Worm (Caenorhabditis elegans) whole organism, mixed stage, embryonic: Measurements from ENCODE around the gene F59A1.18.

Experiments used
- bed-3 ChIP-seq: fragments of 200-800 bp; sonication (Bioruptor generic); optimal IDR thresholded peaks from 3 replicates; lab custom pipeline; 2018; ENCODE audit warnings: mild to moderate bottlenecking, missing genetic modification characterization, moderate library complexity, missing compliant biosample characterization
- blmp-1 ChIP-seq: fragments of 150-350 bp; optimal IDR thresholded peaks from 2 replicates; lab custom pipeline; 2014; ENCODE audit warnings: missing biosample characterization, missing genetic modification characterization
- ceh-39 ChIP-seq: fragments of 150-350 bp; optimal IDR thresholded peaks from 2 replicates; lab custom pipeline; 2014; ENCODE audit warnings: missing biosample characterization, missing genetic modification characterization
- ceh-83 ChIP-seq: fragments of 200-800 bp; sonication (Bioruptor generic); optimal IDR thresholded peaks from 2 replicates; lab custom pipeline; 2018; ENCODE audit warnings: mild to moderate bottlenecking, missing genetic modification characterization, missing compliant biosample characterization
- ces-1 ChIP-seq: fragments of 150-350 bp; optimal IDR thresholded peaks from 2 replicates; lab custom pipeline; 2014; ENCODE audit warnings: missing biosample characterization, missing genetic modification reagents, missing genetic modification characterization
- cnd-1 ChIP-seq: fragments of 200-800 bp; sonication (Bioruptor generic); optimal IDR thresholded peaks from 2 replicates; lab custom pipeline; 2018; ENCODE audit warnings: mild to moderate bottlenecking, missing genetic modification characterization, missing compliant biosample characterization
- elt-1 ChIP-seq: sonication (generic microtip); optimal IDR thresholded peaks from 2 replicates; lab custom pipeline; 2017; ENCODE audit warnings: missing genetic modification characterization, mild to moderate bottlenecking, missing compliant biosample characterization, antibody characterized with exemption, moderate library complexity, borderline replicate concordance; ENCODE audit not compliant: insufficient read depth
- elt-3 ChIP-seq: fragments of 150-350 bp; optimal IDR thresholded peaks from 2 replicates; lab custom pipeline; 2014; ENCODE audit warnings: missing biosample characterization, missing genetic modification characterization
- flh-1 ChIP-seq: fragments of 200-800 bp; sonication (Bioruptor generic); optimal IDR thresholded peaks from 2 replicates; lab custom pipeline; 2018; ENCODE audit warnings: mild to moderate bottlenecking, missing genetic modification characterization, moderate library complexity, missing compliant biosample characterization
- lin-13 ChIP-seq: fragments of 150-350 bp; optimal IDR thresholded peaks from 2 replicates; lab custom pipeline; 2014; ENCODE audit warnings: missing biosample characterization, missing genetic modification characterization
- lin-32 ChIP-seq: fragments of 200-800 bp; sonication (Bioruptor generic); optimal IDR thresholded peaks from 2 replicates; lab custom pipeline; 2018; ENCODE audit warnings: mild to moderate bottlenecking, missing genetic modification characterization, missing compliant biosample characterization
- lsy-2 ChIP-seq: fragments of 150-350 bp; optimal IDR thresholded peaks from 2 replicates; lab custom pipeline; 2014; ENCODE audit warnings: missing biosample characterization, missing genetic modification characterization
- mep-1 ChIP-seq: fragments of 150-350 bp; optimal IDR thresholded peaks from 2 replicates; lab custom pipeline; 2017; ENCODE audit warnings: missing biosample characterization, missing genetic modification reagents, missing genetic modification characterization, inconsistent platforms
- mls-2 ChIP-seq: sonication (generic microtip); optimal IDR thresholded peaks from 2 replicates; lab custom pipeline; 2016; ENCODE audit warnings: mild to moderate bottlenecking, missing genetic modification characterization, moderate library complexity, missing compliant biosample characterization
- nhr-12 ChIP-seq: fragments of 150-350 bp; optimal IDR thresholded peaks from 2 replicates; lab custom pipeline; 2014; ENCODE audit warnings: missing biosample characterization, missing genetic modification characterization
- nhr-2 ChIP-seq: fragments of 150-350 bp; optimal IDR thresholded peaks from 2 replicates; lab custom pipeline; 2014; ENCODE audit warnings: missing biosample characterization, missing genetic modification characterization
- nhr-237 ChIP-seq: fragments of 150-350 bp; optimal IDR thresholded peaks from 2 replicates; lab custom pipeline; 2014; ENCODE audit warnings: missing biosample characterization, missing genetic modification characterization
- nhr-28 ChIP-seq: fragments of 150-350 bp; optimal IDR thresholded peaks from 2 replicates; lab custom pipeline; 2014; ENCODE audit warnings: missing biosample characterization, missing genetic modification characterization
- pha-4 ChIP-seq: fragments of 150-350 bp; optimal IDR thresholded peaks from 2 replicates; lab custom pipeline; 2018; ENCODE audit warnings: missing biosample characterization, missing genetic modification reagents, missing genetic modification characterization
- sem-2 ChIP-seq: fragments of 200-800 bp; sonication (Bioruptor generic); optimal IDR thresholded peaks from 2 replicates; lab custom pipeline; 2018; ENCODE audit warnings: mild to moderate bottlenecking, missing genetic modification characterization, missing compliant biosample characterization
- sptf-1 ChIP-seq: sonication (generic microtip); optimal IDR thresholded peaks from 2 replicates; lab custom pipeline; 2017; ENCODE audit warnings: mild to moderate bottlenecking, missing genetic modification characterization, moderate library complexity, missing compliant biosample characterization
- tbx-8 ChIP-seq: fragments of 200-800 bp; sonication (Bioruptor generic); optimal IDR thresholded peaks from 2 replicates; lab custom pipeline; 2018; ENCODE audit warnings: mild to moderate bottlenecking, missing genetic modification characterization, moderate library complexity, missing compliant biosample characterization
- unc-120 ChIP-seq: sonication (generic microtip); optimal IDR thresholded peaks from 2 replicates; lab custom pipeline; 2017; ENCODE audit warnings: missing genetic modification characterization, missing compliant biosample characterization; ENCODE audit not compliant: poor library complexity, severe bottlenecking
- unc-39 ChIP-seq: fragments of 150-350 bp; optimal IDR thresholded peaks from 2 replicates; lab custom pipeline; 2014; ENCODE audit warnings: missing biosample characterization, missing genetic modification characterization
- unc-62 ChIP-seq: fragments of 150-350 bp; optimal IDR thresholded peaks from 2 replicates; lab custom pipeline; 2014; ENCODE audit warnings: missing biosample characterization, missing genetic modification reagents, missing genetic modification characterization
- zip-8 ChIP-seq: fragments of 150-350 bp; optimal IDR thresholded peaks from 2 replicates; lab custom pipeline; 2014; ENCODE audit warnings: missing biosample characterization, missing genetic modification characterization

Gene F59A1.18

ce11 chrV:17667676-17668075 is 19.1 kb downstream of the F59A1.18 start, which contains the start of gene F59A1.12:
F59A1.12 (minus strand) TSS chrV:17667776.
- no peak for TF ChIP-seq nhr-2 (tag; lab: Kevin White, UChicago)

ce11 chrV:17665906-17666305 is 20.8 kb downstream of the F59A1.18 start, which contains the start of gene F59A1.11:
F59A1.11 (minus strand) TSS chrV:17666006.
- TF ChIP-seq elt-1 (tag; lab: Kevin White, UChicago) (no peak), lsy-2 (tag; lab: Kevin White, UChicago) (no peak), elt-3 (tag; lab: Kevin White, UChicago) (no peak), nhr-237 (tag; lab: Kevin White, UChicago) (no peak), mls-2 (tag; lab: Kevin White, UChicago) (no peak), unc-120 (tag; lab: Kevin White, UChicago) (no peak), nhr-2 (tag; lab: Kevin White, UChicago) (no peak), ceh-39 (tag; lab: Kevin White, UChicago) (no peak), cnd-1 (tag; lab: Kevin White, UChicago) (no peak), zip-8 (tag; lab: Kevin White, UChicago) (no peak), unc-39 (tag; lab: Kevin White, UChicago) (no peak), sptf-1 (tag; lab: Kevin White, UChicago) (no peak)
- TF ChIP-seq, all 35 proteins: peak for 0

ce11 chrV:17664367-17664766 is 22.4 kb downstream of the F59A1.18 start:
- TF ChIP-seq unc-62 (no peak), sptf-1 (tag; lab: Kevin White, UChicago) (no peak), elt-3 (tag; lab: Kevin White, UChicago) (no peak), zip-8 (tag; lab: Kevin White, UChicago) (no peak), bed-3 (no peak), nhr-28 (tag; lab: Kevin White, UChicago) (no peak), nhr-12 (tag; lab: Kevin White, UChicago) (no peak), nhr-237 (tag; lab: Kevin White, UChicago) (no peak)

- no peak for TF ChIP-seq pha-4 (tag; lab: Kevin White, UChicago)
- no peak for TF ChIP-seq nhr-12 (tag; lab: Kevin White, UChicago)
- TF ChIP-seq, all 35 proteins: peak for 0
Observed at ce11 chrV:17662260-17662659, 24.5 kb downstream of the F59A1.18 start.

ce11 chrV:17660003-17660402 is 26.7 kb downstream of the F59A1.18 start, which contains the start of gene dgat-2:
dgat-2 (plus strand) TSS chrV:17660303.
- TF ChIP-seq mls-2 (tag; lab: Kevin White, UChicago) (no peak), sem-2 (GFP tag; lab: Kevin White, UChicago) (no peak), ceh-39 (tag; lab: Kevin White, UChicago) (no peak), bed-3 (no peak), nhr-2 (tag; lab: Kevin White, UChicago) (no peak), nhr-12 (tag; lab: Kevin White, UChicago) (no peak), lin-13 (tag; lab: Kevin White, UChicago) (no peak), nhr-237 (tag; lab: Kevin White, UChicago) (no peak), mep-1 (no peak), tbx-8 (GFP tag; lab: Kevin White, UChicago) (no peak)

ce11 chrV:17659228-17659627 is 27.5 kb downstream of the F59A1.18 start, which contains the start of gene fbxa-108:
fbxa-108 (minus strand) TSS chrV:17659385.
- TF ChIP-seq lin-32 (GFP tag; lab: Kevin White, UChicago) (no peak), pha-4 (tag; lab: Kevin White, UChicago) (no peak), flh-1 (GFP tag; lab: Kevin White, UChicago) (no peak), unc-39 (tag; lab: Kevin White, UChicago) (no peak), unc-62 (no peak), ceh-39 (tag; lab: Kevin White, UChicago) (no peak), blmp-1 (tag; lab: Kevin White, UChicago) (no peak), elt-1 (tag; lab: Kevin White, UChicago) (no peak)

ce11 chrV:17658824-17659223 is 27.9 kb downstream of the F59A1.18 start:
- TF ChIP-seq mls-2 (tag; lab: Kevin White, UChicago) = no peak
- TF ChIP-seq ceh-83 (GFP tag; lab: Kevin White, UChicago) = no peak
- no peak for TF ChIP-seq cnd-1 (tag; lab: Kevin White, UChicago)
- TF ChIP-seq zip-8 (tag; lab: Kevin White, UChicago) = no peak
- TF ChIP-seq ces-1 (GFP tag; lab: Kevin White, UChicago) = no peak
- TF ChIP-seq flh-1 (GFP tag; lab: Kevin White, UChicago) = no peak
